Fruit fly (Drosophila melanogaster) whole organism, wandering third instar larva: ENCODE results near the gene Cp19.

Source experiments
- Myc ChIP-seq: fragments of >200 bp; optimal IDR thresholded peaks from 2 replicates; lab custom pipeline; 2017
- N ChIP-seq: fragments of >200 bp; optimal IDR thresholded peaks from 2 replicates; lab custom pipeline; 2018; ENCODE audit warnings: missing biosample characterization, missing external identifiers, missing genetic modification characterization
- Sp1 ChIP-seq: fragments of 200-800 bp; sonication (Bioruptor generic); optimal IDR thresholded peaks from 3 replicates; lab custom pipeline; 2019; ENCODE audit warnings: missing biosample characterization, mild to moderate bottlenecking, missing genetic modification characterization, moderate library complexity
- br ChIP-seq: fragments of 200-800 bp; sonication (Bioruptor generic); optimal IDR thresholded peaks from 2 replicates; lab custom pipeline; 2016; ENCODE audit warnings: missing biosample characterization, missing genetic modification characterization
- ey ChIP-seq: fragments of 200-800 bp; sonication (Bioruptor generic); optimal IDR thresholded peaks from 2 replicates; lab custom pipeline; 2016; ENCODE audit warnings: missing biosample characterization, missing genetic modification characterization
- jim ChIP-seq: fragments of 175-275, 200-325 bp; sonication (Bioruptor generic); optimal IDR thresholded peaks from 2 replicates; lab custom pipeline; 2016; ENCODE audit warnings: missing biosample characterization, mild to moderate bottlenecking, missing genetic modification characterization
- lola ChIP-seq: fragments of >200 bp; optimal IDR thresholded peaks from 2 replicates; lab custom pipeline; 2017; ENCODE audit warnings: missing biosample characterization, missing genetic modification characterization
- psq ChIP-seq: fragments of 200-800 bp; sonication (Bioruptor generic); optimal IDR thresholded peaks from 3 replicates; lab custom pipeline; 2017; ENCODE audit warnings: missing biosample characterization, mild to moderate bottlenecking, missing genetic modification characterization, moderate library complexity
- rgr ChIP-seq: fragments of 200-800 bp; sonication (Bioruptor generic); optimal IDR thresholded peaks from 3 replicates; lab custom pipeline; 2016; ENCODE audit warnings: missing biosample characterization, mild to moderate bottlenecking, missing genetic modification characterization
- tai ChIP-seq: sonication (Bioruptor generic); optimal IDR thresholded peaks from 2 replicates; lab custom pipeline; 2016; ENCODE audit warnings: missing biosample characterization, missing genetic modification characterization
- usp ChIP-seq: fragments of >200 bp; optimal IDR thresholded peaks from 2 replicates; lab custom pipeline; 2017; ENCODE audit warnings: missing biosample characterization, missing genetic modification characterization

- TF ChIP-seq ey (GFP tag; lab: Kevin White, UChicago) (no peak), psq (GFP tag; lab: Kevin White, UChicago) (no peak), Sp1 (GFP tag; lab: Kevin White, UChicago) (no peak), tai (GFP tag; lab: Kevin White, UChicago) (no peak), usp (GFP tag; lab: Kevin White, UChicago) (no peak), rgr (GFP tag; lab: Kevin White, UChicago) (no peak), br (no peak), N (GFP tag; lab: Kevin White, UChicago) (no peak), jim (GFP tag; lab: Kevin White, UChicago) (no peak), lola (GFP tag; lab: Kevin White, UChicago) (no peak), Myc (lab: Kevin White, UChicago) (no peak)
Observed at dm6 chr3L:8770616-8771229, 41.1 kb downstream of the Cp19 start.
